Worm (Caenorhabditis elegans) whole organism, late embryonic: ENCODE results near the gene tsp-17.

ENCODE experiments used
- C08G9.2 ChIP-seq: sonication (generic microtip); optimal IDR thresholded peaks from 2 replicates; lab custom pipeline; 2016; ENCODE audit warnings: mild to moderate bottlenecking, missing genetic modification characterization, moderate library complexity, missing compliant biosample characterization
- C38D4.7 ChIP-seq: fragments of 200-800 bp; sonication (Bioruptor generic); optimal IDR thresholded peaks from 2 replicates; lab custom pipeline; 2018; ENCODE audit warnings: mild to moderate bottlenecking, missing genetic modification characterization, moderate library complexity, missing compliant biosample characterization
- K02D7.2 ChIP-seq: sonication (generic microtip); optimal IDR thresholded peaks from 2 replicates; lab custom pipeline; 2017; ENCODE audit warnings: mild to moderate bottlenecking, missing genetic modification characterization, missing compliant biosample characterization
- ahr-1 ChIP-seq: sonication (generic microtip); optimal IDR thresholded peaks from 2 replicates; lab custom pipeline; 2016; ENCODE audit warnings: missing genetic modification characterization, missing compliant biosample characterization
- ama-1 ChIP-seq: fragments of 150-350 bp; optimal IDR thresholded peaks from 2 replicates; lab custom pipeline; 2014
- ceh-18 ChIP-seq: sonication (generic microtip); optimal IDR thresholded peaks from 2 replicates; lab custom pipeline; 2016; ENCODE audit warnings: missing genetic modification characterization, missing compliant biosample characterization
- ceh-19 ChIP-seq: fragments of 200-800 bp; sonication (Bioruptor generic); optimal IDR thresholded peaks from 2 replicates; lab custom pipeline; 2018; ENCODE audit warnings: mild to moderate bottlenecking, missing genetic modification characterization, missing compliant biosample characterization
- ceh-22 ChIP-seq: sonication (generic microtip); optimal IDR thresholded peaks from 2 replicates; lab custom pipeline; 2017; ENCODE audit warnings: missing biosample characterization, missing genetic modification characterization
- ceh-30 ChIP-seq: fragments of 150-350 bp; optimal IDR thresholded peaks from 2 replicates; lab custom pipeline; 2014; ENCODE audit warnings: missing biosample characterization, missing genetic modification characterization
- ceh-31 ChIP-seq: sonication (generic microtip); optimal IDR thresholded peaks from 2 replicates; lab custom pipeline; 2016; ENCODE audit warnings: missing genetic modification characterization, missing compliant biosample characterization
- ceh-45 ChIP-seq: fragments of 200-800 bp; sonication (Bioruptor generic); IDR thresholded peaks from 2 replicates; pipeline ENCODE4 v1.3.6; 2022; ENCODE audit warnings: missing genetic modification reagents, missing genetic modification characterization, missing compliant biosample characterization
- ceh-48 ChIP-seq: sonication (generic microtip); optimal IDR thresholded peaks from 2 replicates; lab custom pipeline; 2016; ENCODE audit warnings: missing genetic modification characterization, inconsistent platforms, missing compliant biosample characterization
- che-1 ChIP-seq: sonication (generic microtip); optimal IDR thresholded peaks from 2 replicates; lab custom pipeline; 2016; ENCODE audit warnings: mild to moderate bottlenecking, missing genetic modification characterization, missing compliant biosample characterization
- dmd-4 ChIP-seq: sonication (generic microtip); optimal IDR thresholded peaks from 2 replicates; lab custom pipeline; 2016; ENCODE audit warnings: borderline replicate concordance, missing genetic modification characterization, missing compliant biosample characterization
- dve-1 ChIP-seq: sonication (generic microtip); optimal IDR thresholded peaks from 2 replicates; lab custom pipeline; 2017; ENCODE audit warnings: antibody characterized with exemption, mild to moderate bottlenecking, missing genetic modification characterization, missing compliant biosample characterization
- elt-2 ChIP-seq: sonication (generic microtip); optimal IDR thresholded peaks from 2 replicates; lab custom pipeline; 2016; ENCODE audit warnings: missing genetic modification reagents, missing genetic modification characterization, missing compliant biosample characterization
- fax-1 ChIP-seq: sonication (generic microtip); optimal IDR thresholded peaks from 2 replicates; lab custom pipeline; 2016; ENCODE audit warnings: missing genotype, missing genetic modification characterization, missing compliant biosample characterization
- fkh-10 ChIP-seq: fragments of 150-350 bp; optimal IDR thresholded peaks from 2 replicates; lab custom pipeline; 2014; ENCODE audit warnings: missing biosample characterization, missing genetic modification reagents, missing genetic modification characterization
- fkh-6 ChIP-seq: sonication (generic microtip); optimal IDR thresholded peaks from 2 replicates; lab custom pipeline; 2016; ENCODE audit warnings: missing genetic modification characterization, missing compliant biosample characterization
- gmeb-2 ChIP-seq: sonication (generic microtip); optimal IDR thresholded peaks from 2 replicates; lab custom pipeline; 2016; ENCODE audit warnings: missing genetic modification characterization, inconsistent platforms, missing compliant biosample characterization
- hlh-15 ChIP-seq: sonication (generic microtip); optimal IDR thresholded peaks from 2 replicates; lab custom pipeline; 2016; ENCODE audit warnings: missing genetic modification characterization, missing compliant biosample characterization
- hlh-6 ChIP-seq: sonication (generic microtip); optimal IDR thresholded peaks from 2 replicates; lab custom pipeline; 2016; ENCODE audit warnings: missing genotype, missing genetic modification characterization, missing compliant biosample characterization
- hlh-8 ChIP-seq: sonication (generic microtip); optimal IDR thresholded peaks from 2 replicates; lab custom pipeline; 2016; ENCODE audit warnings: missing genotype, missing genetic modification characterization, missing compliant biosample characterization
- madf-2 ChIP-seq: sonication (generic microtip); optimal IDR thresholded peaks from 2 replicates; lab custom pipeline; 2017; ENCODE audit warnings: missing genetic modification characterization, missing compliant biosample characterization
- nfya-1 ChIP-seq: sonication (generic microtip); optimal IDR thresholded peaks from 2 replicates; lab custom pipeline; 2017; ENCODE audit warnings: missing genetic modification characterization, mild to moderate bottlenecking, missing compliant biosample characterization, antibody characterized with exemption, moderate library complexity
- nhr-232 ChIP-seq: sonication (generic microtip); optimal IDR thresholded peaks from 2 replicates; lab custom pipeline; 2016; ENCODE audit warnings: missing genetic modification characterization, missing compliant biosample characterization
- odd-2 ChIP-seq: sonication (generic microtip); optimal IDR thresholded peaks from 2 replicates; lab custom pipeline; 2017; ENCODE audit warnings: antibody characterized with exemption, mild to moderate bottlenecking, missing genetic modification characterization, missing compliant biosample characterization
- pat-9 ChIP-seq: fragments of 200-800 bp; sonication (Bioruptor generic); optimal IDR thresholded peaks from 2 replicates; lab custom pipeline; 2018; ENCODE audit warnings: mild to moderate bottlenecking, missing genetic modification characterization, moderate library complexity, missing compliant biosample characterization
- pax-1 ChIP-seq: fragments of 150-350 bp; optimal IDR thresholded peaks from 2 replicates; lab custom pipeline; 2014; ENCODE audit warnings: missing biosample characterization, missing genetic modification characterization
- pha-2 ChIP-seq: sonication (generic microtip); optimal IDR thresholded peaks from 2 replicates; lab custom pipeline; 2017; ENCODE audit warnings: mild to moderate bottlenecking, missing genetic modification characterization, missing compliant biosample characterization
- pha-4 ChIP-seq: fragments of 150-350 bp; optimal IDR thresholded peaks from 2 replicates; lab custom pipeline; 2018; ENCODE audit warnings: missing biosample characterization, missing genetic modification reagents, missing genetic modification characterization
- pros-1 ChIP-seq: fragments of 150-350 bp; optimal IDR thresholded peaks from 2 replicates; lab custom pipeline; 2014; ENCODE audit warnings: missing biosample characterization, missing genetic modification reagents, missing genetic modification characterization
- ref-2 ChIP-seq: sonication (generic microtip); optimal IDR thresholded peaks from 2 replicates; lab custom pipeline; 2016; ENCODE audit warnings: missing genetic modification characterization, missing compliant biosample characterization
- rnt-1 ChIP-seq: sonication (generic microtip); optimal IDR thresholded peaks from 2 replicates; lab custom pipeline; 2016; ENCODE audit warnings: missing genetic modification characterization, missing compliant biosample characterization
- sdc-2 ChIP-seq: sonication (generic microtip); optimal IDR thresholded peaks from 2 replicates; lab custom pipeline; 2016; ENCODE audit warnings: missing genotype, missing genetic modification characterization, missing compliant biosample characterization
- sox-2 ChIP-seq: fragments of 200-800 bp; sonication (Bioruptor generic); IDR thresholded peaks from 2 replicates; pipeline ENCODE4 v1.3.6; 2022; ENCODE audit warnings: missing genetic modification reagents, missing genetic modification characterization, missing compliant biosample characterization
- sox-4 ChIP-seq: sonication (generic microtip); optimal IDR thresholded peaks from 2 replicates; lab custom pipeline; 2017; ENCODE audit warnings: mild to moderate bottlenecking, missing genetic modification characterization, inconsistent platforms, missing compliant biosample characterization
- tbx-2 ChIP-seq: sonication (generic microtip); optimal IDR thresholded peaks from 2 replicates; lab custom pipeline; 2016; ENCODE audit warnings: missing genetic modification characterization, missing compliant biosample characterization
- tbx-7 ChIP-seq: sonication (generic microtip); optimal IDR thresholded peaks from 2 replicates; lab custom pipeline; 2016; ENCODE audit warnings: missing genotype, missing genetic modification characterization, missing compliant biosample characterization
- unc-3 ChIP-seq, 2 experiments: fragments of 200-800 bp in 1 of 2; sonication (Bioruptor generic) in 1 of 2; sonication (generic microtip) in 1 of 2; conservative IDR thresholded peaks in 1 of 2; optimal IDR thresholded peaks in 1 of 2; 2 replicates each; pipeline versions ENCODE4 v1.3.6 to Lab custom; 2016 to 2022; ENCODE audit warnings: missing compliant biosample characterization in 2 of 2, missing genetic modification characterization in 2 of 2, missing genetic modification reagents in 1 of 2
- unc-42 ChIP-seq: sonication (generic microtip); optimal IDR thresholded peaks from 2 replicates; lab custom pipeline; 2016; ENCODE audit warnings: missing genotype, missing genetic modification characterization, missing compliant biosample characterization
- unc-55 ChIP-seq: sonication (generic microtip); optimal IDR thresholded peaks from 2 replicates; lab custom pipeline; 2017; ENCODE audit warnings: missing biosample characterization, missing genetic modification reagents, missing genetic modification characterization
- ztf-16 ChIP-seq: sonication (generic microtip); optimal IDR thresholded peaks from 2 replicates; lab custom pipeline; 2017; ENCODE audit warnings: missing genetic modification characterization, missing compliant biosample characterization

Gene tsp-17

ce11 chrX:3689802-3690201 is 8.8 kb downstream of the tsp-17 start:
- TF ChIP-seq ceh-45 (GFP tag; lab: Robert Waterston, UW) (no peak), odd-2 (tag; lab: Kevin White, UChicago) (no peak), hlh-6 (no peak)

DNA sequence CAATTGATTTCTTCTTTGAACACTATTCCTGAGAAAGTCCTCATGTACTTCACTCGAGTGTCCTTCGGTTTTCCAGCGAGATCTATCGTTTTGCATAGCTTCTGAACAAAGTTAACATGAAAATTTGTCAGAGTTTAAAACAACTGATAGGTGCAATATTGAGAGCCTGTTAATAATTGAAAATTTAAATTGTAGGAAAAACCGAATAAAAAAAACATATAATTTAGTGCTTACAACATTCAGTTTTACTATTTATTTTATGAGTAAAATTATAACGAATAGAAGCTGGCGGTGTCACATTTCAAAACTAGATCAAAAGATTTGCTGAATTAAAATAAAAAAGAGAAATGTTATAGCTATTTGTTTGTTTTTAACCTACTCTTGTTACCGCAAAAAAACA is 12.2 kb downstream of the tsp-17 start, which contains the start of gene C02F12.8:
C02F12.8 (minus strand) TSS at position 101 of the 400 bp plus-strand sequence.
- TF ChIP-seq ceh-22 (no peak), K02D7.2 (no peak), dve-1 (tag; lab: Kevin White, UChicago) (no peak), hlh-8 (tag; lab: Kevin White, UChicago) (no peak), hlh-15 (tag; lab: Kevin White, UChicago) (no peak), pax-1 (tag; lab: Kevin White, UChicago) (no peak), pros-1 (tag; lab: Kevin White, UChicago) (no peak), dmd-4 (tag; lab: Kevin White, UChicago) (no peak), nhr-232 (no peak), ceh-48 (tag; lab: Kevin White, UChicago) (no peak)

- TF ChIP-seq C08G9.2 (tag; lab: Kevin White, UChicago) (peak; percentile 33), unc-55 (GFP tag; lab: Kevin White, UChicago) (peak; percentile 55), pha-4 (tag; lab: Kevin White, UChicago) (no peak), hlh-6 (peak; percentile 2), unc-3 (GFP tag; conservative IDR thresholded peaks at IDR 0.05; lab: Robert Waterston, UW) (no peak), unc-3 (tag; optimal IDR thresholded peaks at IDR 0.05; lab: Kevin White, UChicago) (no peak), ceh-19 (GFP tag; lab: Kevin White, UChicago) (peak; percentile 50), nfya-1 (peak; percentile 56), sdc-2 (peak; percentile 74), unc-42 (tag; lab: Kevin White, UChicago) (peak; percentile 38), fkh-6 (tag; lab: Kevin White, UChicago) (no peak), ceh-22 (peak; percentile 32), elt-2 (tag; lab: Kevin White, UChicago) (peak; percentile 28), ama-1 (lab: Kevin White, UChicago) (no peak), rnt-1 (tag; lab: Kevin White, UChicago) (peak; percentile 39), tbx-2 (peak; percentile 79), fax-1 (tag; lab: Kevin White, UChicago) (no peak), sox-4 (tag; lab: Kevin White, UChicago) (no peak), pat-9 (tag; lab: Kevin White, UChicago) (peak; percentile 15), sox-2 (GFP tag; lab: Robert Waterston, UW) (peak; percentile 37; the same call in 1 of the 2 replicates), ceh-18 (tag; lab: Kevin White, UChicago) (peak; percentile 51), ahr-1 (tag; lab: Kevin White, UChicago) (no peak), gmeb-2 (tag; lab: Kevin White, UChicago) (no peak), ceh-31 (tag; lab: Kevin White, UChicago) (peak; percentile 72), fkh-10 (GFP tag; lab: Kevin White, UChicago) (no peak), ref-2 (peak; percentile 79), ceh-30 (tag; lab: Kevin White, UChicago) (no peak), nhr-232 (no peak), tbx-7 (tag; lab: Kevin White, UChicago) (no peak), C38D4.7 (no peak), madf-2 (tag; lab: Kevin White, UChicago) (peak; percentile 41), ztf-16 (tag; lab: Kevin White, UChicago) (no peak), K02D7.2 (no peak), che-1 (peak; percentile 30), pros-1 (tag; lab: Kevin White, UChicago) (no peak), pha-2 (peak; percentile 9), dmd-4 (tag; lab: Kevin White, UChicago) (peak; percentile 18)
Observed at ce11 chrX:3694172-3694571, 13.2 kb downstream of the tsp-17 start.
